Worm (Caenorhabditis elegans): ENCODE data around the gene F55G11.7.
A peak's percentile ranks its signal among the peaks of the same experiment; 100 is the strongest.

F55G11.7 gene

ce11 chrIV:12960136-12960535 lies at the start of gene F55G11.7:
F55G11.7 (plus strand) TSS chrIV:12960436.
- TF ChIP-seq F37D6.2 (tag; optimal IDR thresholded peaks at IDR 0.05): no peak
- no peak for TF ChIP-seq nhr-10 (tag; optimal IDR thresholded peaks at IDR 0.05)
- peak in 1 of 2 experiments; percentile 39 for TF ChIP-seq unc-62 (GFP tag; optimal IDR thresholded peaks at IDR 0.05 in 1 of 2)
- no peak for TF ChIP-seq unc-62 (tag; optimal IDR thresholded peaks at IDR 0.05)

- TF ChIP-seq pqm-1 (tag; optimal IDR thresholded peaks at IDR 0.05) (peak; percentile 44), ceh-62 (tag; optimal IDR thresholded peaks at IDR 0.05) (no peak), hlh-11 (tag; optimal IDR thresholded peaks at IDR 0.05) (peak; percentile 7), nhr-28 (tag; optimal IDR thresholded peaks at IDR 0.05) (peak; percentile 49), dmd-6 (GFP tag; IDR thresholded peaks at IDR 0.05) (peak; percentile 70)
Observed at ce11 chrIV:12911990-12912389, 48.2 kb upstream of the F55G11.7 start, which contains the start of gene K08D8.5. K08D8.5 (minus strand) TSS chrIV:12912129.

ce11 chrIV:12914532-12915019 lies 45.7 kb upstream of the F55G11.7 start, which contains the start of gene irg-6:
irg-6 (minus strand) TSS chrIV:12914969.
- no peak for TF ChIP-seq lin-13 (GFP tag; optimal IDR thresholded peaks at IDR 0.05)
- TF ChIP-seq unc-130 (GFP tag; optimal IDR thresholded peaks at IDR 0.05): no peak
- no peak for TF ChIP-seq tra-1 (GFP tag; IDR thresholded peaks at IDR 0.05)
- TF ChIP-seq unc-62 (GFP tag; optimal IDR thresholded peaks at IDR 0.05 in 1 of 2): peak in 1 of 2 experiments; percentile 97
- TF ChIP-seq unc-62 (tag; optimal IDR thresholded peaks at IDR 0.05): no peak
- no peak for TF ChIP-seq mep-1 (tag; optimal IDR thresholded peaks at IDR 0.05)
- TF ChIP-seq daf-19 (GFP tag; conservative IDR thresholded peaks at IDR 0.05): no peak
- no peak for TF ChIP-seq spr-3 (GFP tag; optimal IDR thresholded peaks at IDR 0.05)

DNA sequence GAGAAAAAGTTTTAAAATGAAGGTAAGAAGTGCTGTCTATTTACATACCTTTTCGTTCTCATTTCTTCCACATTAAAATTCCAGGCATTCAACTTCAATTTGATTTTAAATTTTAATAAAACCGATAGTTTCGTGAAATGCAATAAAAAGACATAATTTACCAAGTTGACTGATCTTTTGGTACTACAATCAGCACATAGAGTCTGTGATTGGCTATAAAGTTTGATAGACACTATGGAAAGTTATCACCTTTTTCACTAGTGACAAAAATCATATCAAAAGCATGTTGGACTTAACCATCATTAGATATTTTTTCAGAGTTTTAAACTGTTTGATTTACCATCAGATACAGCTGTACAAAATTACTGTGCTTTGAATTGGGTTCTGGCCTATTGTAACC lies 44.8 kb upstream of the F55G11.7 start, which contains the start of gene srz-15:
TSS of gene srz-15 (plus strand) at position 301 of the 400 bp plus-strand sequence.
- TF ChIP-seq lim-7 (GFP tag; IDR thresholded peaks at IDR 0.05): no peak
- TF ChIP-seq ZK337.2 (GFP tag; IDR thresholded peaks at IDR 0.05): no peak
- TF ChIP-seq set-16 (GFP tag; IDR thresholded peaks at IDR 0.05): no peak
- TF ChIP-seq ztf-11 (tag; optimal IDR thresholded peaks at IDR 0.05): no peak
- no peak for TF ChIP-seq snpc-4 (tag; optimal IDR thresholded peaks at IDR 0.05)
- no peak for TF ChIP-seq ctbp-1 (GFP tag; IDR thresholded peaks at IDR 0.05)
- no peak for TF ChIP-seq zfp-2 (tag; optimal IDR thresholded peaks at IDR 0.05)
- no peak for TF ChIP-seq madf-5 (GFP tag; IDR thresholded peaks at IDR 0.05)
- no peak for TF ChIP-seq fos-1 (tag; optimal IDR thresholded peaks at IDR 0.05)
- no peak for TF ChIP-seq nhr-11 (tag; optimal IDR thresholded peaks at IDR 0.05)
- TF ChIP-seq nhr-10 (tag; optimal IDR thresholded peaks at IDR 0.05): no peak
- no peak for TF ChIP-seq pqm-1 (tag; optimal IDR thresholded peaks at IDR 0.05)
- no peak for TF ChIP-seq unc-39 (tag; optimal IDR thresholded peaks at IDR 0.05)
- TF ChIP-seq Y5F2A.4 (GFP tag; optimal IDR thresholded peaks at IDR 0.05): no peak
- TF ChIP-seq aly-2 (tag; optimal IDR thresholded peaks at IDR 0.05): no peak
- TF ChIP-seq lin-39 (tag; optimal IDR thresholded peaks at IDR 0.05): no peak
- no peak for TF ChIP-seq mxl-3 (GFP tag; optimal IDR thresholded peaks at IDR 0.05)

ce11 chrIV:12918256-12918655 lies 42.0 kb upstream of the F55G11.7 start, which contains the start of gene C32H11.3:
C32H11.3 (plus strand) TSS chrIV:12918556.
- TF ChIP-seq rbr-2 (tag; optimal IDR thresholded peaks at IDR 0.05) (no peak), lin-39 (tag; optimal IDR thresholded peaks at IDR 0.05) (no peak), nhr-25 (tag; optimal IDR thresholded peaks at IDR 0.05; ENCODE audit: borderline replicate concordance, insufficient read depth) (no peak), fos-1 (tag; optimal IDR thresholded peaks at IDR 0.05) (no peak), zfp-2 (tag; optimal IDR thresholded peaks at IDR 0.05) (no peak), nhr-28 (tag; optimal IDR thresholded peaks at IDR 0.05) (no peak), dmd-8 (GFP tag; IDR thresholded peaks at IDR 0.05) (no peak), lin-29 (GFP tag; IDR thresholded peaks at IDR 0.05) (no peak), spr-1 (tag; optimal IDR thresholded peaks at IDR 0.05) (no peak), madf-9 (GFP tag; conservative IDR thresholded peaks at IDR 0.05) (no peak), daf-16 (GFP tag; optimal IDR thresholded peaks at IDR 0.05) (no peak), daf-16 (tag; optimal IDR thresholded peaks at IDR 0.05) (no peak), zag-1 (tag; optimal IDR thresholded peaks at IDR 0.05) (no peak), cey-2 (tag; optimal IDR thresholded peaks at IDR 0.05; ENCODE audit: borderline replicate concordance, insufficient read depth) (no peak), lin-38 (GFP tag; IDR thresholded peaks at IDR 0.05) (no peak), Y75B8A.6 (GFP tag; IDR thresholded peaks at IDR 0.05) (no peak), dpl-1 (GFP tag; optimal IDR thresholded peaks at IDR 0.05) (no peak), ztf-11 (tag; optimal IDR thresholded peaks at IDR 0.05) (no peak), nhr-77 (tag; optimal IDR thresholded peaks at IDR 0.05) (no peak), nhr-111 (GFP tag; optimal IDR thresholded peaks at IDR 0.05) (no peak)
